Fruit fly (Drosophila melanogaster) ovary, adult (tissue): Measurements from ENCODE around the gene CG42866.

Source experiments
- CG17801 ChIP-seq: fragments of 200-800 bp; optimal IDR thresholded peaks from 2 replicates; lab custom pipeline; 2019; ENCODE audit warnings: missing biosample characterization, mild to moderate bottlenecking, missing genetic modification characterization, moderate library complexity; ENCODE audit not compliant: partially characterized antibody

The CG42866 gene

DNA sequence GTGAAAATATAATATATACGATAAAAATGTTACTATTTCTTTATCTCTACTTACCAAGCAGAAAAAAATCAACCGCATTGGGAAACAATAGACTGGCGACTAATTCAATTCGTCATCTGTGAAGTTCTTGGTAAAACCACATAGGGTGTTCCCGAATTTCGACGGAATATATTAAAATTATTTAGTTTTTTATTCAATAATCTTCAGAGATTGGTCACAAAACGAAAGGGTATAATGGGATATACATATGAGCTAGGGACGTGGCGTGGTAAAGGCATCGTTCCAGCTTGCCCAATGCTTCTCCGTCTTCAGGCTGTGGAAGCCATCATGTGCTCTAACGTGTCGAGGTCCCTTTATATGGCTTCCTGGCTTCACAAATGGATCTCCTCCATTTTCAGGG lies at the start of gene CG42866:
TSS of gene CG42866 (minus strand) at position 101 of the 400 bp plus-strand sequence.
- no peak for TF ChIP-seq CG17801 (GFP tag; lab: Kevin White, UChicago)

- no peak for TF ChIP-seq CG17801 (GFP tag; lab: Kevin White, UChicago)
These were observed 43.6 kb upstream of the CG42866 start for dm6 chr2L:20005064-20005463.

- TF ChIP-seq CG17801 (GFP tag; lab: Kevin White, UChicago) = no peak
These were observed 42.9 kb upstream of the CG42866 start for dm6 chr2L:20004341-20004740.

DNA sequence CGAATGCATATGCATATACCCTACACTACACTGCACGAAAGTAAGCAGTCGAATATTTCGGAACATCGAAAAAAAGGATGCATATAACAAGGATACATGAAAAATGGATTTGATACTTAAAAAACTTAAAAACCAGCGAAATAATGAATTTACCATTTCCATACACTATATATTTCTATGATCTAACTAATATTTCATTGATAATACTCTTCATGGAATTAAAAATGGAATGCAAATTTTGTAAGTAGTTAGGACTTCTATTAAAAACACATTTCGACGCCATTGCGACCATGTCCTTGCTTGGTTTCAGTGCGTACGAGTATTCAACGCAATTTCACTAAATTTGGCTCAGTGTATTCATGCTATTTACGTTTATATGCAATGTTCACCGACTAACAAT lies 40.6 kb upstream of the CG42866 start:
- TF ChIP-seq CG17801 (GFP tag; lab: Kevin White, UChicago) = no peak

DNA sequence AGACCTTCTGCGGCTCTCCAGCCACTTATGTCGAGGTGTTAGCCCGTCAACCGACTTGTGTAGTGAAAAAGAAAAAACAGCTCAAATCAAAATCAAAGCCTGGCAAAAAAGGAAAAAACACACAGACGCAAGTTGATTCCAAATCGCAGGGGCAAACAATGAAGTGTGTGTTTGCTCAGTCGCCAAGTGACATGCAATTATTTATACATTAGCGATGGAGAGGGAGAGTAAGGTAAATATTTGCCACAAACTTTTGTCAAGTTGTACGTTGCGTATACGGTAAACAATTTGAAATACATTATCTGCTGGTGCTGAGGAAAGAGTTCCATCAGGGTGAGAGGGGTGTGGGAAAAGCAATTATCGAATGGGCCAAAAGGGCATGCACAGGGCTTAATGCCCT lies 36.7 kb upstream of the CG42866 start:
- TF ChIP-seq CG17801 (GFP tag; lab: Kevin White, UChicago) = no peak

dm6 chr2L:19992427-19992998 lies 31.0 kb upstream of the CG42866 start:
- TF ChIP-seq CG17801 (GFP tag; lab: Kevin White, UChicago) = no peak

DNA sequence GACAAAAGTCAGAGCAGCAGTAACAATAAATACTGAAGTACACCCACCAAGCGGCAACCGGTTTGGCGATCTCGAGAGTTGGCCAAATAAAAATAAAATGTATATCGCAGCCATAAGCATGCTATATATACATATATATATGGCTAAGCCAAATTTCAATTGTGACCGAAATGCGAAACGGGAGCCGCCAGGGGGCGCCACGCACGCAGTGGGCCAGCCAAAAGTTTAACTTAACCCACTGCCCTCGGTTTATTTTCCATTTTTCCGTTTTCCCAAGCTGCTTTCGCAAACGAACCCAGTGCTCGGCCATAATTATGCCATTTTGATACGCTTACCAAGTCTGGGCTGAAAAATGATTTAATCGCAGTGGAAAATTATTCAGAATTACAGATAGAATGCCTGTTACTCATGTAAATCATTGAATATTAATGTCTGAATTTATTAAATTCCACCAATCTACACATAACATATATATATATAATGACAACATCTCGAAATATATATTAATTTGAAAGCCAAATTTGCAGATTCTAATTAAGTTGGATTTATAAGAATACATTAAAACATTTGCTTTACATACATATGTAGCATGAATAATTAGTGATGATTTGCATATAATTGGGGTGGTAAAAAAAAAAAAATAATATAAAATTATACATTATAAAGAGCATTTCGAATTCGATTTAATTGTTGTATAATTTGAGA lies 28.3 kb upstream of the CG42866 start:
- TF ChIP-seq CG17801 (GFP tag; lab: Kevin White, UChicago) = no peak

- TF ChIP-seq CG17801 (GFP tag; lab: Kevin White, UChicago) = no peak
These were observed 26.6 kb upstream of the CG42866 start for dm6 chr2L:19987875-19988665.

DNA sequence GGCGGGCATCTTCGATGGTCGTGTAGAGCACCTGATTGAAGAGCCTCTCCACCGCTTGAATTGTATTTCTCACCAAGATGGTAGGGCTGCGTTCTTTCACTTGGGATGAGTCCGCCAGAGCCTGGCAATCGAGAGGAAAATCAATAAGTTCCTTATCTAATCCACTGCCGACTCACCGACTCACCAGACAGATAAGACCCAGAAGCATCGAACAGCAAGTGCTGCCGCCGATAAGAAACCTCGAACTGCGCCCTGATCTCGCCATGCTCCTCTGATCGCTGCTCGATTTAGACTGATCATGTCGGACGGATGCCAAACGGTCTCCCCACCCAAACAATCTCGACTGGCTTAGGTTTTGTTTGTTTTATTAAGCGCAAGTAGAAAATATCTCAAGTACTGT lies 5.9 kb upstream of the CG42866 start, which contains the start of gene Hf:
TSS of gene Hf (minus strand) at position 296 of the 400 bp plus-strand sequence.
- no peak for TF ChIP-seq CG17801 (GFP tag; lab: Kevin White, UChicago)

DNA sequence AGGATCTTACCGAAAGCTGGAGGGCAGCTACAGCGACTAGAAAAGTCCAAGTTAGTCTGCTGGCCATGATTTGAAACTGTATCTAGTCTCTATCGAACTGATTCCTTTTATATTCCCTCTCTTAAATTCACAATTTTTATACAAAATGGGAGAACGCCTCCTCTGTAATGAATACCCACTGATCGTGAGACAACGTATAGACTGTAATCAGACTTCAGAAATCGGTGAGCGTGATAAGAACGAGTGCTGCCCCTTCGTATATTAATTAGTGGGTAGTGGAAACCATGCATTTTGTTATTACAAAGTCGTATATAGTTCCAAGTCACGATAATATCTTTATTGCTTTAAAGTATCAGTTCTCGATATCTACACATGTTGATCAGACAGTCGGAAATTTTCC lies 4.9 kb upstream of the CG42866 start, which contains the start of gene OS9:
TSS of gene OS9 (minus strand) at position 101 of the 400 bp plus-strand sequence.
- TF ChIP-seq CG17801 (GFP tag; lab: Kevin White, UChicago) = no peak

- no peak for TF ChIP-seq CG17801 (GFP tag; lab: Kevin White, UChicago)
These were observed 2.4 kb upstream of the CG42866 start, which contains the start of gene CG10680 for dm6 chr2L:19963836-19964235. TSS of gene CG10680 (plus strand) at chr2L:19964136.

- TF ChIP-seq CG17801 (GFP tag; lab: Kevin White, UChicago) = no peak
These were observed 806 bp upstream of the CG42866 start, which contains the start of the genes CG13965 and CG16772 for dm6 chr2L:19962252-19962729. TSS of gene CG13965 (minus strand) at chr2L:19962352. TSS of gene CG16772 (plus strand) at chr2L:19962679.

DNA sequence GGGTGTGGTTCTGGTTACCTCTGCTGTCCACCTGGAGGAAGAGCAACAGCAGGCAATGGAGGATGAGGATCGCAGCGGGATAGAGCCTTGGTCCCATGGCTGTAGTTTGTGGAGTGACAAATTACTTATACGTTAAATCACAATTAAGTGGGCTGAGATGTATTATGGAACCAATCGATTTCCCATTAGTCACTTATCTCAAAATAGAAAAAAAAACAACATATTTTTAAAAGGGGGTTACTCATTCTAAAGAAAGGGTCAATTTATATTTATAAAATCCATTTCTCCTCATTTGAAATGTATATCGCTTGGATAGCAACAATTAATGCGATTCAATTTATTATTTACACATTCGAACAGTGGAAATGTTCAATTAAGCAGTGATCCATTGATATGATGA lies 555 bp downstream of the CG42866 start, which contains the start of gene CG34051:
TSS of gene CG34051 (minus strand) at position 101 of the 400 bp plus-strand sequence.
- no peak for TF ChIP-seq CG17801 (GFP tag; lab: Kevin White, UChicago)

- TF ChIP-seq CG17801 (GFP tag; lab: Kevin White, UChicago) = peak; percentile 22
These were observed 2.8 kb downstream of the CG42866 start, which contains the start of gene COX4 for dm6 chr2L:19958520-19959161. TSS of gene COX4 (plus strand) at chr2L:19958713.
